Worm (Caenorhabditis elegans): ENCODE results near the gene Y26G10.6.

- TF ChIP-seq fkh-10 (GFP tag; optimal IDR thresholded peaks at IDR 0.05) (no peak), nhr-28 (tag; optimal IDR thresholded peaks at IDR 0.05) (no peak), aly-2 (tag; optimal IDR thresholded peaks at IDR 0.05) (no peak), ceh-63 (GFP tag; optimal IDR thresholded peaks at IDR 0.05) (no peak), mdl-1 (tag; optimal IDR thresholded peaks at IDR 0.05) (no peak), jun-1 (tag; optimal IDR thresholded peaks at IDR 0.05) (no peak), ztf-11 (tag; optimal IDR thresholded peaks at IDR 0.05) (no peak), lin-39 (tag; optimal IDR thresholded peaks at IDR 0.05) (no peak), ztf-4 (tag; optimal IDR thresholded peaks at IDR 0.05) (no peak), nhr-77 (tag; optimal IDR thresholded peaks at IDR 0.05) (no peak), pqm-1 (tag; optimal IDR thresholded peaks at IDR 0.05) (no peak)
These were observed 40.9 kb upstream of the Y26G10.6 start for ce11 chrV:17658824-17659223.
